Worm (Caenorhabditis elegans) whole organism, dauer: ENCODE results near the gene F14D7.8.
"Not testable (repeated sequence)": the region's sequence is repeated elsewhere in the genome, so short reads cannot be mapped to it uniquely, and the experiment has no call there.

Experiments used
- unc-62 ChIP-seq: sonication (generic microtip); optimal IDR thresholded peaks from 2 replicates; lab custom pipeline; 2017; ENCODE audit warnings: missing biosample characterization, missing genetic modification reagents, missing genetic modification characterization

Gene F14D7.8

ce11 chrV:14327776-14328175 lies 15.2 kb upstream of the F14D7.8 start, which contains the start of gene F47B8.5:
Gene F47B8.5, minus strand, starts transcription at chrV:14327876.
- TF ChIP-seq unc-62: no peak

ce11 chrV:14324502-14325467 lies 12.2 kb upstream of the F14D7.8 start, which contains the start of the genes F47B8.4 and F47B8.18:
Gene F47B8.4, minus strand, starts transcription at chrV:14324673.
Gene F47B8.18, minus strand, starts transcription at chrV:14325464.
- TF ChIP-seq unc-62: no peak

ce11 chrV:14322743-14323142 lies 10.1 kb upstream of the F14D7.8 start, which contains the start of gene F47B8.3:
Gene F47B8.3, minus strand, starts transcription at chrV:14323003.
- TF ChIP-seq unc-62: no peak

ce11 chrV:14320730-14321319 lies 8.2 kb upstream of the F14D7.8 start:
- TF ChIP-seq unc-62: no peak

ce11 chrV:14320246-14320645 lies 7.7 kb upstream of the F14D7.8 start, which contains the start of gene F47B8.14:
Gene F47B8.14, plus strand, starts transcription at chrV:14320546.
- no peak for TF ChIP-seq unc-62

ce11 chrV:14319101-14319781 lies 6.6 kb upstream of the F14D7.8 start, which contains the start of gene F47B8.13:
Gene F47B8.13, minus strand, starts transcription at chrV:14319731.
- no peak for TF ChIP-seq unc-62

ce11 chrV:14317621-14318020 lies 5.0 kb upstream of the F14D7.8 start:
- no peak for TF ChIP-seq unc-62

- no peak for TF ChIP-seq unc-62
Observed at ce11 chrV:14317204-14317603, 4.6 kb upstream of the F14D7.8 start.

- no peak for TF ChIP-seq unc-62
Observed at ce11 chrV:14316525-14316924, 3.9 kb upstream of the F14D7.8 start, which contains the start of gene F47B8.2. Gene F47B8.2, minus strand, starts transcription at chrV:14316625.

ce11 chrV:14314236-14314635 lies 1.6 kb upstream of the F14D7.8 start, which contains the start of gene F47B8.1:
Gene F47B8.1, minus strand, starts transcription at chrV:14314336.
- no peak for TF ChIP-seq unc-62

ce11 chrV:14311115-14311514 lies 1.5 kb downstream of the F14D7.8 start, which contains the start of gene ddn-3:
Gene ddn-3, minus strand, starts transcription at chrV:14311215.
- no peak for TF ChIP-seq unc-62

- not testable (repeated sequence) for TF ChIP-seq unc-62
Observed at ce11 chrV:14309632-14310031, 3.0 kb downstream of the F14D7.8 start, which contains the start of gene F14D7.14. Gene F14D7.14, plus strand, starts transcription at chrV:14309932.

ce11 chrV:14308164-14308563 lies 4.4 kb downstream of the F14D7.8 start, which contains the start of gene spig-5:
Gene spig-5, plus strand, starts transcription at chrV:14308464.
- not testable (repeated sequence) for TF ChIP-seq unc-62

ce11 chrV:14306771-14307170 lies 5.8 kb downstream of the F14D7.8 start, which contains the start of gene spig-4:
Gene spig-4, minus strand, starts transcription at chrV:14306871.
- TF ChIP-seq unc-62: not testable (repeated sequence)

- TF ChIP-seq unc-62: no peak
Observed at ce11 chrV:14301076-14301475, 11.5 kb downstream of the F14D7.8 start, which contains the start of gene F14D7.6. Gene F14D7.6, plus strand, starts transcription at chrV:14301413.

- no peak for TF ChIP-seq unc-62
Observed at ce11 chrV:14299569-14300064, 13.0 kb downstream of the F14D7.8 start, which contains the start of the genes spig-3 and F14D7.12. Gene spig-3, minus strand, starts transcription at chrV:14299669. Gene F14D7.12, plus strand, starts transcription at chrV:14300014.
